Fruit fly (Drosophila melanogaster) whole organism, embryonic: Measurements from ENCODE around the gene CG17780.

Experiments
- Awh ChIP-seq: fragments of 200-800 bp; sonication (Bioruptor generic); IDR thresholded peaks from 2 replicates; pipeline ENCODE4, ENCODE4 v1.3.6; 2022; ENCODE audit warnings: missing biosample characterization, missing genetic modification characterization
- CG10979 ChIP-seq: fragments of 200-800 bp; sonication (Bioruptor generic); optimal IDR thresholded peaks from 2 replicates; lab custom pipeline; 2018; ENCODE audit warnings: missing biosample characterization, mild to moderate bottlenecking, missing genetic modification characterization, moderate library complexity
- CG11695 ChIP-seq: fragments of 200-800 bp; sonication (Bioruptor generic); IDR thresholded peaks from 3 replicates; pipeline ENCODE4 v1.3.6; 2022; ENCODE audit warnings: missing biosample characterization, missing genetic modification characterization
- CG12391 ChIP-seq: fragments of 200-800 bp; sonication (Bioruptor generic); optimal IDR thresholded peaks from 3 replicates; lab custom pipeline; 2018; ENCODE audit warnings: missing biosample characterization, mild to moderate bottlenecking, missing genetic modification characterization, moderate library complexity
- CG1529 ChIP-seq: fragments of 200-800 bp; sonication (Bioruptor generic); optimal IDR thresholded peaks from 3 replicates; lab custom pipeline; 2018; ENCODE audit warnings: missing biosample characterization, missing genetic modification characterization
- CG15479 ChIP-seq: fragments of 200-800 bp; sonication (Bioruptor generic); optimal IDR thresholded peaks from 3 replicates; lab custom pipeline; 2019; ENCODE audit warnings: missing biosample characterization, mild to moderate bottlenecking, missing genetic modification characterization, moderate library complexity
- CG15601 ChIP-seq: fragments of 200-800 bp; sonication (Bioruptor generic); optimal IDR thresholded peaks from 3 replicates; lab custom pipeline; 2019; ENCODE audit warnings: missing biosample characterization, mild to moderate bottlenecking, missing genetic modification characterization, moderate library complexity
- CG17802 ChIP-seq: fragments of 200-800 bp; sonication (Bioruptor generic); optimal IDR thresholded peaks from 2 replicates; lab custom pipeline; 2018; ENCODE audit warnings: missing biosample characterization, mild to moderate bottlenecking, missing genetic modification characterization, moderate library complexity
- CG18599 ChIP-seq: fragments of 200-800 bp; sonication (Bioruptor generic); optimal IDR thresholded peaks from 3 replicates; lab custom pipeline; 2017; ENCODE audit warnings: missing biosample characterization, missing genetic modification characterization, mild to moderate bottlenecking, moderate library complexity, missing genetic modification reagents
- CG32532 ChIP-seq: fragments of 200-800 bp; sonication (Bioruptor generic); IDR thresholded peaks from 2 replicates; pipeline ENCODE4 v1.3.6; 2022; ENCODE audit warnings: missing biosample characterization, missing genetic modification characterization
- CG3281 ChIP-seq: fragments of 200-800 bp; sonication (Bioruptor generic); optimal IDR thresholded peaks from 3 replicates; lab custom pipeline; 2017; ENCODE audit warnings: missing biosample characterization, mild to moderate bottlenecking, missing genetic modification characterization
- CG34376 ChIP-seq: fragments of 200-800 bp; sonication (Bioruptor generic); optimal IDR thresholded peaks from 2 replicates; lab custom pipeline; 2018; ENCODE audit warnings: missing biosample characterization, mild to moderate bottlenecking, missing genetic modification characterization
- CG43689 ChIP-seq: fragments of 200-800 bp; sonication (Bioruptor generic); IDR thresholded peaks from 2 replicates; pipeline ENCODE4 v1.3.6; 2022; ENCODE audit warnings: missing biosample characterization, missing genetic modification characterization
- CG5245 ChIP-seq: fragments of 200-800 bp; sonication (Bioruptor generic); optimal IDR thresholded peaks from 3 replicates; lab custom pipeline; 2016; ENCODE audit warnings: missing biosample characterization, missing genetic modification characterization
- CG6683 ChIP-seq: fragments of 200-800 bp; sonication (Bioruptor generic); optimal IDR thresholded peaks from 2 replicates; lab custom pipeline; 2017; ENCODE audit warnings: missing biosample characterization, mild to moderate bottlenecking, missing genetic modification characterization, missing genetic modification reagents
- CG7839 ChIP-seq: fragments of 200-800 bp; sonication (Bioruptor generic); optimal IDR thresholded peaks from 3 replicates; lab custom pipeline; 2018; ENCODE audit warnings: missing biosample characterization, mild to moderate bottlenecking, missing genetic modification characterization, moderate library complexity
- CoRest ChIP-seq: fragments of 200-800 bp; sonication (Bioruptor generic); optimal IDR thresholded peaks from 3 replicates; lab custom pipeline; 2018; ENCODE audit warnings: missing biosample characterization, mild to moderate bottlenecking, missing genetic modification characterization, moderate library complexity
- CrebB ChIP-seq: fragments of 200-800 bp; sonication (Bioruptor generic); optimal IDR thresholded peaks from 3 replicates; lab custom pipeline; 2018; ENCODE audit warnings: missing biosample characterization, mild to moderate bottlenecking, missing genetic modification characterization
- Dbx ChIP-seq: fragments of 200-800 bp; sonication (Bioruptor generic); IDR thresholded peaks from 3 replicates; pipeline ENCODE4 v1.3.6; 2022; ENCODE audit warnings: missing biosample characterization, missing genetic modification characterization
- Eip74EF ChIP-seq, 2 experiments: fragments of 200-800 bp in 1 of 2; fragments of >200 bp in 1 of 2; sonication (Bioruptor generic) in 1 of 2; optimal IDR thresholded peaks; 2 replicates each; lab custom pipeline; 2017 to 2019; ENCODE audit warnings: missing biosample characterization in 2 of 2, missing genetic modification characterization in 2 of 2, mild to moderate bottlenecking in 1 of 2, moderate library complexity in 1 of 2
- Fer1 ChIP-seq: fragments of 200-800 bp; sonication (Bioruptor generic); optimal IDR thresholded peaks from 2 replicates; lab custom pipeline; 2017; ENCODE audit warnings: missing biosample characterization, mild to moderate bottlenecking, missing genetic modification characterization
- H15 ChIP-seq: fragments of 200-800 bp; sonication (Bioruptor generic); IDR thresholded peaks from 3 replicates; pipeline ENCODE4 v1.3.6; 2022; ENCODE audit warnings: missing biosample characterization, missing genetic modification characterization
- HLH3B ChIP-seq: fragments of 200-800 bp; sonication (Bioruptor generic); IDR thresholded peaks from 2 replicates; pipeline ENCODE4 v1.3.6; 2022; ENCODE audit warnings: missing biosample characterization, missing genetic modification characterization
- Hey ChIP-seq: fragments of 200-800 bp; sonication (Bioruptor generic); optimal IDR thresholded peaks from 3 replicates; lab custom pipeline; 2018; ENCODE audit warnings: missing biosample characterization, mild to moderate bottlenecking, missing genetic modification characterization
- Lhr ChIP-seq: fragments of 200-800 bp; sonication (Bioruptor generic); optimal IDR thresholded peaks from 3 replicates; lab custom pipeline; 2017; ENCODE audit warnings: mild to moderate bottlenecking, missing biosample characterization, missing genetic modification reagents, missing genetic modification characterization
- NC2α ChIP-seq: fragments of 200-800 bp; sonication (Bioruptor generic); optimal IDR thresholded peaks from 2 replicates; lab custom pipeline; 2016; ENCODE audit warnings: missing biosample characterization, missing genetic modification characterization
- NC2β ChIP-seq: fragments of 200-800 bp; sonication (Bioruptor generic); optimal IDR thresholded peaks from 2 replicates; lab custom pipeline; 2016; ENCODE audit warnings: missing biosample characterization, missing genetic modification characterization
- Nf-YB ChIP-seq: fragments of 200-800 bp; sonication (Bioruptor generic); optimal IDR thresholded peaks from 3 replicates; lab custom pipeline; 2019; ENCODE audit warnings: missing biosample characterization, mild to moderate bottlenecking, missing genetic modification characterization, moderate library complexity
- TFAM ChIP-seq: fragments of 200-800 bp; sonication (Bioruptor generic); optimal IDR thresholded peaks from 2 replicates; lab custom pipeline; 2017; ENCODE audit warnings: missing biosample characterization, missing genetic modification characterization, inconsistent platforms
- al ChIP-seq: fragments of 200-800 bp; sonication (Bioruptor generic); IDR thresholded peaks from 2 replicates; pipeline ENCODE4 v1.3.6; 2022; ENCODE audit warnings: missing biosample characterization, missing genetic modification characterization
- bowl ChIP-seq: fragments of 200-800 bp; sonication (Bioruptor generic); IDR thresholded peaks from 2 replicates; pipeline ENCODE4 v1.3.6; 2022; ENCODE audit warnings: missing biosample characterization, missing genetic modification characterization
- cas ChIP-seq: fragments of 200-800 bp; sonication (Bioruptor generic); IDR thresholded peaks from 2 replicates; pipeline ENCODE4 v1.3.6; 2022; ENCODE audit warnings: missing biosample characterization, missing genetic modification characterization
- croc ChIP-seq: fragments of 200-800 bp; sonication (Bioruptor generic); conservative IDR thresholded peaks from 3 replicates; pipeline ENCODE4 v1.3.6; 2022; ENCODE audit warnings: missing biosample characterization, missing genetic modification characterization
- dan ChIP-seq: fragments of 200-800 bp; sonication (Bioruptor generic); IDR thresholded peaks from 2 replicates; pipeline ENCODE4 v1.3.6; 2022; ENCODE audit warnings: missing biosample characterization, missing genetic modification characterization
- dmrt99B ChIP-seq: fragments of 200-800 bp; sonication (Bioruptor generic); optimal IDR thresholded peaks from 2 replicates; lab custom pipeline; 2018; ENCODE audit warnings: missing biosample characterization, mild to moderate bottlenecking, missing genetic modification characterization, moderate library complexity
- ems ChIP-seq: fragments of 200-800 bp; sonication (Bioruptor generic); optimal IDR thresholded peaks from 3 replicates; lab custom pipeline; 2016; ENCODE audit warnings: missing biosample characterization, missing genetic modification characterization
- ewg ChIP-seq: fragments of 200-800 bp; sonication (Bioruptor generic); optimal IDR thresholded peaks from 3 replicates; lab custom pipeline; 2017; ENCODE audit warnings: mild to moderate bottlenecking, missing biosample characterization, missing genetic modification reagents, missing genetic modification characterization
- fd64A ChIP-seq: fragments of 200-800 bp; sonication (Bioruptor generic); optimal IDR thresholded peaks from 3 replicates; lab custom pipeline; 2018; ENCODE audit warnings: missing biosample characterization, mild to moderate bottlenecking, missing genetic modification characterization
- gem ChIP-seq: fragments of 200-800 bp; sonication (Bioruptor generic); optimal IDR thresholded peaks from 2 replicates; lab custom pipeline; 2019; ENCODE audit warnings: missing biosample characterization, mild to moderate bottlenecking, missing genetic modification characterization, moderate library complexity
- jing ChIP-seq: fragments of 200-800 bp; sonication (Bioruptor generic); optimal IDR thresholded peaks from 2 replicates; lab custom pipeline; 2018; ENCODE audit warnings: missing biosample characterization, mild to moderate bottlenecking, missing genetic modification characterization
- lilli ChIP-seq: fragments of 200-800 bp; sonication (Bioruptor generic); optimal IDR thresholded peaks from 3 replicates; lab custom pipeline; 2016; ENCODE audit warnings: missing biosample characterization, missing genetic modification characterization
- maf-S ChIP-seq: fragments of 200-800 bp; sonication (Bioruptor generic); optimal IDR thresholded peaks from 2 replicates; lab custom pipeline; 2016; ENCODE audit warnings: missing biosample characterization, missing genetic modification characterization
- mirr ChIP-seq: fragments of 200-800 bp; sonication (Bioruptor generic); optimal IDR thresholded peaks from 3 replicates; lab custom pipeline; 2018; ENCODE audit warnings: missing biosample characterization, mild to moderate bottlenecking, missing genetic modification characterization
- rib ChIP-seq: fragments of 200-800 bp; sonication (Bioruptor generic); IDR thresholded peaks from 2 replicates; pipeline ENCODE4 v1.3.6; 2022; ENCODE audit warnings: missing biosample characterization, missing genetic modification characterization
- sim ChIP-seq: fragments of 200-800 bp; sonication (Bioruptor generic); IDR thresholded peaks from 2 replicates; pipeline ENCODE4 v1.3.6; 2022; ENCODE audit warnings: missing biosample characterization, missing genetic modification characterization
- unpg ChIP-seq: fragments of 200-800 bp; sonication (Bioruptor generic); optimal IDR thresholded peaks from 3 replicates; lab custom pipeline; 2018; ENCODE audit warnings: missing biosample characterization, mild to moderate bottlenecking, missing genetic modification characterization, moderate library complexity
- wdn ChIP-seq: fragments of 200-800 bp; sonication (Bioruptor generic); IDR thresholded peaks from 2 replicates; pipeline ENCODE4 v1.3.6; 2022; ENCODE audit warnings: missing biosample characterization, missing genetic modification characterization
- yki ChIP-seq: fragments of >200 bp; optimal IDR thresholded peaks from 3 replicates; lab custom pipeline; 2018
- z ChIP-seq: fragments of 200-800 bp; sonication (Bioruptor generic); IDR thresholded peaks from 3 replicates; pipeline ENCODE4 v1.3.6; 2022; ENCODE audit warnings: missing biosample characterization, missing genetic modification characterization
- zen ChIP-seq: fragments of 200-800 bp; sonication (Bioruptor generic); optimal IDR thresholded peaks from 3 replicates; lab custom pipeline; 2018; ENCODE audit warnings: missing biosample characterization, mild to moderate bottlenecking, missing genetic modification characterization, moderate library complexity

CG17780 gene

DNA sequence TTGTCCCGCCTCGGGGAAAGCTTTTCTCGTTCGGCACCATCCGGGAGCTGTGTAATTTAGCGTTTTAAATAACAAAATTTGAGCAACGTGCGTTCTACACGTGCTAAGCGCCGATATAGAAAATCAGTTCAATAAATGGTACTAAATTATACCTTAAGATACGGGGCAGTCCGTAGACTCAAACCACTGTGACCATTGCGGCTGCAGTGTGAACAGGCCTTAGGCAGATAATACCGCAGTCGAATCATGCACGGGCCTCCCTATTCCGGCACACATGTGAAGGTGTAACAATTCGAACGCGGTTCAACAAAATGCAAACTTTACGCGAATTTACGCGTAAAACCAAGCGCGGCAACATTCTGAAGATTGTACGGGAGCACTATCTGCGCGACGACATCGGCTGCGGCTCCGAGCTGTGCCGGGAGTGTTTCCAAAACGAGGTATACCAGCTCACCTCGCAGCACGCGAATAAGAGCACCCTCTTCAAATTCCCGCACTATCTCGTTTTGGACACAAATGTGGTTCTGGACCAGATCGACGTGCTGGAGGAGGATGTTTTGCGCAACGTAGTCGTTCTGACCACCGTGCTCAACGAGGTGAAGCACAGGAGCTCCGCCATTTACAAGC is 51.6 kb downstream of the CG17780 start, which contains the start of the genes Rrp5 and Dis3 (continued):
- TF ChIP-seq Awh (GFP tag; lab: Robert Waterston, UW) (no peak), lilli (GFP tag; lab: Kevin White, UChicago) (no peak), CG17802 (tag; lab: Kevin White, UChicago) (peak; percentile 100), al (GFP tag; lab: Robert Waterston, UW) (0 out of 2 replicates have a peak, but pooled peaks have one; percentile 10), HLH3B (GFP tag; lab: Robert Waterston, UW) (no peak), CG6683 (no peak), CG34376 (GFP tag; lab: Kevin White, UChicago) (no peak), NC2α (no peak), zen (tag; lab: Kevin White, UChicago) (no peak), dan (GFP tag; lab: Robert Waterston, UW) (no peak), CrebB (no peak), Dbx (GFP tag; lab: Robert Waterston, UW) (peak; percentile 59; the same call in 1 of the 3 replicates), CG32532 (GFP tag; lab: Robert Waterston, UW) (peak; percentile 65), CG15479 (no peak), CG3281 (GFP tag; lab: Kevin White, UChicago) (no peak), H15 (GFP tag; lab: Robert Waterston, UW) (0 out of 3 replicates have a peak, but pooled peaks have one; percentile 35), CG7839 (no peak), CG43689 (GFP tag; lab: Robert Waterston, UW) (no peak), unpg (GFP tag; lab: Kevin White, UChicago) (no peak), CG18599 (no peak), Hey (no peak), Lhr (GFP tag; lab: Kevin White, UChicago) (no peak), croc (GFP tag; lab: Robert Waterston, UW) (no peak), Eip74EF (GFP tag; optimal IDR thresholded peaks at IDR 0.05; lab: Kevin White, UChicago) (no peak), mirr (GFP tag; lab: Kevin White, UChicago) (no peak), NC2β (peak; percentile 59), CG11695 (GFP tag; lab: Robert Waterston, UW) (no peak), maf-S (GFP tag; lab: Kevin White, UChicago) (peak; percentile 41), yki (lab: Kevin White, UChicago) (no peak), Fer1 (GFP tag; lab: Kevin White, UChicago) (no peak), jing (GFP tag; lab: Kevin White, UChicago) (no peak), cas (GFP tag; lab: Robert Waterston, UW) (peak; percentile 30; the same call in 1 of the 2 replicates), gem (tag; lab: Kevin White, UChicago) (no peak), CG12391 (tag; lab: Kevin White, UChicago) (no peak), z (no peak; the same call in 2 of the 3 replicates), CG10979 (peak; percentile 55), CG5245 (GFP tag; lab: Kevin White, UChicago) (no peak), ems (no peak), dmrt99B (tag; lab: Kevin White, UChicago) (no peak), fd64A (GFP tag; lab: Kevin White, UChicago) (no peak), CoRest (tag; lab: Kevin White, UChicago) (no peak), sim (no peak), TFAM (GFP tag; lab: Kevin White, UChicago) (no peak), ewg (GFP tag; lab: Kevin White, UChicago) (no peak), CG15601 (tag; lab: Kevin White, UChicago) (no peak), bowl (GFP tag; lab: Robert Waterston, UW) (no peak), Nf-YB (GFP tag; lab: Kevin White, UChicago) (no peak), wdn (0 out of 2 replicates have a peak, but pooled peaks have one; percentile 38), CG1529 (GFP tag; lab: Kevin White, UChicago) (no peak), rib (GFP tag; lab: Robert Waterston, UW) (no peak)
